Fruit fly (Drosophila melanogaster) whole organism, embryonic: ENCODE results near the gene mtTFB2.

Experiments
- Aef1 ChIP-seq: fragments of 200-800 bp; sonication (Bioruptor generic); IDR thresholded peaks from 3 replicates; pipeline ENCODE4 v1.3.6; 2022; ENCODE audit warnings: missing biosample characterization, missing genetic modification characterization
- Bdp1 ChIP-seq: fragments of 200-800 bp; sonication (Bioruptor generic); optimal IDR thresholded peaks from 3 replicates; lab custom pipeline; 2016; ENCODE audit warnings: missing biosample characterization, missing genetic modification characterization
- CG1024 ChIP-seq: fragments of 200-800 bp; sonication (Bioruptor generic); IDR thresholded peaks from 2 replicates; pipeline ENCODE4 v1.3.6; 2022; ENCODE audit warnings: missing biosample characterization, missing genetic modification characterization
- CG10543 ChIP-seq: fragments of 200-800 bp; sonication (Bioruptor generic); optimal IDR thresholded peaks from 3 replicates; lab custom pipeline; 2017; ENCODE audit warnings: missing biosample characterization, mild to moderate bottlenecking, missing genetic modification characterization, moderate library complexity
- CG13296 ChIP-seq: fragments of 200-800 bp; sonication (Bioruptor generic); optimal IDR thresholded peaks from 3 replicates; lab custom pipeline; 2018; ENCODE audit warnings: missing biosample characterization, mild to moderate bottlenecking, missing genetic modification characterization
- CG14965 ChIP-seq: fragments of 200-800 bp; sonication (Bioruptor generic); optimal IDR thresholded peaks from 2 replicates; lab custom pipeline; 2016; ENCODE audit warnings: missing biosample characterization, missing genetic modification characterization, borderline replicate concordance
- CG15479 ChIP-seq: fragments of 200-800 bp; sonication (Bioruptor generic); optimal IDR thresholded peaks from 3 replicates; lab custom pipeline; 2019; ENCODE audit warnings: missing biosample characterization, mild to moderate bottlenecking, missing genetic modification characterization, moderate library complexity
- CG3065 ChIP-seq: fragments of 200-800 bp; sonication (Bioruptor generic); optimal IDR thresholded peaks from 2 replicates; lab custom pipeline; 2016; ENCODE audit warnings: missing biosample characterization, missing genetic modification characterization
- CG3281 ChIP-seq: fragments of 200-800 bp; sonication (Bioruptor generic); optimal IDR thresholded peaks from 3 replicates; lab custom pipeline; 2017; ENCODE audit warnings: missing biosample characterization, mild to moderate bottlenecking, missing genetic modification characterization
- CG4404 ChIP-seq: fragments of 200-800 bp; sonication (Bioruptor generic); IDR thresholded peaks from 2 replicates; pipeline ENCODE4 v1.3.6; 2022; ENCODE audit warnings: missing biosample characterization, missing genetic modification characterization
- CG4424 ChIP-seq: fragments of 200-800 bp; sonication (Bioruptor generic); optimal IDR thresholded peaks from 3 replicates; lab custom pipeline; 2016; ENCODE audit warnings: missing biosample characterization, missing genetic modification characterization
- CG4707 ChIP-seq: fragments of 200-800 bp; sonication (Bioruptor generic); optimal IDR thresholded peaks from 2 replicates; lab custom pipeline; 2018; ENCODE audit warnings: missing biosample characterization, mild to moderate bottlenecking, missing genetic modification characterization, moderate library complexity
- CG7357 ChIP-seq: fragments of 200-800 bp; sonication (Bioruptor generic); IDR thresholded peaks from 3 replicates; pipeline ENCODE4 v1.3.6; 2022; ENCODE audit warnings: missing biosample characterization, missing genetic modification characterization
- CG7372 ChIP-seq: fragments of 200-800 bp; sonication (Bioruptor generic); IDR thresholded peaks from 2 replicates; pipeline ENCODE4 v1.3.6; 2022; ENCODE audit warnings: missing biosample characterization, missing genetic modification characterization
- CG7786 ChIP-seq: fragments of 200-800 bp; sonication (Bioruptor generic); optimal IDR thresholded peaks from 2 replicates; lab custom pipeline; 2016; ENCODE audit warnings: missing biosample characterization, missing genetic modification characterization
- CG8478 ChIP-seq: fragments of >200 bp; optimal IDR thresholded peaks from 2 replicates; lab custom pipeline; 2018
- Drgx ChIP-seq: fragments of 200-800 bp; sonication (Bioruptor generic); IDR thresholded peaks from 2 replicates; pipeline ENCODE4 v1.3.6; 2022; ENCODE audit warnings: missing biosample characterization, missing genetic modification characterization
- Gug ChIP-seq: fragments of 200-800 bp; sonication (Bioruptor generic); IDR thresholded peaks from 4 replicates; pipeline ENCODE4 v1.3.6; 2022; ENCODE audit warnings: missing biosample characterization, missing genetic modification characterization
- HHEX ChIP-seq: fragments of 200-800 bp; sonication (Bioruptor generic); optimal IDR thresholded peaks from 3 replicates; lab custom pipeline; 2017; ENCODE audit warnings: missing biosample characterization, mild to moderate bottlenecking, missing genetic modification characterization, missing genetic modification reagents
- Hand ChIP-seq: fragments of 200-800 bp; sonication (Bioruptor generic); optimal IDR thresholded peaks from 2 replicates; lab custom pipeline; 2017; ENCODE audit warnings: mild to moderate bottlenecking, missing biosample characterization, missing genetic modification reagents, missing genetic modification characterization
- Hmr ChIP-seq: fragments of 200-800 bp; sonication (Bioruptor generic); optimal IDR thresholded peaks from 3 replicates; lab custom pipeline; 2017; ENCODE audit warnings: mild to moderate bottlenecking, missing biosample characterization, missing genetic modification reagents, missing genetic modification characterization
- Hmx ChIP-seq: fragments of 200-800 bp; sonication (Bioruptor generic); optimal IDR thresholded peaks from 2 replicates; lab custom pipeline; 2016; ENCODE audit warnings: missing biosample characterization, missing genetic modification characterization
- Hr78 ChIP-seq, 2 experiments: fragments of 200-800 bp in 1 of 2; fragments of >200 bp in 1 of 2; sonication (Bioruptor generic) in 1 of 2; optimal IDR thresholded peaks; 2 replicates each; lab custom pipeline; 2017 to 2019; ENCODE audit warnings: missing biosample characterization in 2 of 2, missing genetic modification characterization in 2 of 2, mild to moderate bottlenecking in 1 of 2, moderate library complexity in 1 of 2
- MTF-1 ChIP-seq: fragments of 200-800 bp; sonication (Bioruptor generic); optimal IDR thresholded peaks from 2 replicates; lab custom pipeline; 2018; ENCODE audit warnings: missing biosample characterization, mild to moderate bottlenecking, missing genetic modification characterization, borderline replicate concordance
- NfI ChIP-seq: fragments of 200-800 bp; sonication (Bioruptor generic); optimal IDR thresholded peaks from 3 replicates; lab custom pipeline; 2018; ENCODE audit warnings: missing biosample characterization, mild to moderate bottlenecking, missing genetic modification characterization, moderate library complexity
- Oli ChIP-seq: fragments of 200-800 bp; sonication (Bioruptor generic); optimal IDR thresholded peaks from 2 replicates; lab custom pipeline; 2018; ENCODE audit warnings: missing biosample characterization, mild to moderate bottlenecking, missing genetic modification characterization, moderate library complexity
- Sox100B ChIP-seq: fragments of 200-800 bp; sonication (Bioruptor generic); optimal IDR thresholded peaks from 3 replicates; lab custom pipeline; 2018; ENCODE audit warnings: missing biosample characterization, mild to moderate bottlenecking, missing genetic modification characterization
- Spps ChIP-seq: fragments of 200-800 bp; sonication (Bioruptor generic); optimal IDR thresholded peaks from 2 replicates; lab custom pipeline; 2018; ENCODE audit warnings: missing biosample characterization, mild to moderate bottlenecking, missing genetic modification characterization
- TFAM ChIP-seq: fragments of 200-800 bp; sonication (Bioruptor generic); optimal IDR thresholded peaks from 2 replicates; lab custom pipeline; 2017; ENCODE audit warnings: missing biosample characterization, missing genetic modification characterization, inconsistent platforms
- Tbp ChIP-seq: fragments of >200 bp; optimal IDR thresholded peaks from 2 replicates; lab custom pipeline; 2018; ENCODE audit warnings: missing biosample characterization, missing genetic modification characterization
- Usf ChIP-seq: fragments of 200-800 bp; sonication (Bioruptor generic); optimal IDR thresholded peaks from 2 replicates; lab custom pipeline; 2017; ENCODE audit warnings: missing genotype, missing biosample characterization, missing genetic modification characterization
- ab ChIP-seq: fragments of 200-800 bp; sonication (Bioruptor generic); optimal IDR thresholded peaks from 2 replicates; lab custom pipeline; 2016; ENCODE audit warnings: missing biosample characterization, missing genetic modification characterization
- ara ChIP-seq: fragments of 200-800 bp; sonication (Bioruptor generic); IDR thresholded peaks from 2 replicates; pipeline ENCODE4 v1.3.6; 2022; ENCODE audit warnings: missing biosample characterization, missing genetic modification characterization
- corto ChIP-seq: fragments of 200-800 bp; sonication (Bioruptor generic); optimal IDR thresholded peaks from 2 replicates; lab custom pipeline; 2016; ENCODE audit warnings: missing biosample characterization, mild to moderate bottlenecking, missing genetic modification characterization, moderate library complexity
- dan ChIP-seq: fragments of 200-800 bp; sonication (Bioruptor generic); IDR thresholded peaks from 2 replicates; pipeline ENCODE4 v1.3.6; 2022; ENCODE audit warnings: missing biosample characterization, missing genetic modification characterization
- ham ChIP-seq: fragments of 200-800 bp; sonication (Bioruptor generic); IDR thresholded peaks from 2 replicates; pipeline ENCODE4 v1.3.6; 2022; ENCODE audit warnings: missing biosample characterization, missing genetic modification characterization
- hbn ChIP-seq: fragments of 200-800 bp; sonication (Bioruptor generic); IDR thresholded peaks from 2 replicates; pipeline ENCODE4 v1.3.6; 2022; ENCODE audit warnings: missing biosample characterization, missing genetic modification characterization; ENCODE audit not compliant: partially characterized antibody
- ken ChIP-seq: fragments of 200-800 bp; sonication (Bioruptor generic); IDR thresholded peaks from 3 replicates; pipeline ENCODE4 v1.3.6; 2022; ENCODE audit warnings: missing biosample characterization, missing genetic modification characterization
- lbe ChIP-seq: fragments of 200-800 bp; sonication (Bioruptor generic); optimal IDR thresholded peaks from 2 replicates; lab custom pipeline; 2016; ENCODE audit warnings: missing biosample characterization, mild to moderate bottlenecking, missing genetic modification characterization
- nau ChIP-seq: fragments of 200-800 bp; sonication (Bioruptor generic); optimal IDR thresholded peaks from 3 replicates; lab custom pipeline; 2017; ENCODE audit warnings: missing biosample characterization, mild to moderate bottlenecking, missing genetic modification characterization, missing genetic modification reagents
- nerfin-1 ChIP-seq: fragments of 200-800 bp; sonication (Bioruptor generic); optimal IDR thresholded peaks from 3 replicates; lab custom pipeline; 2019; ENCODE audit warnings: missing biosample characterization, mild to moderate bottlenecking, missing genetic modification characterization, moderate library complexity
- nom ChIP-seq: fragments of 200-800 bp; sonication (Bioruptor generic); optimal IDR thresholded peaks from 2 replicates; lab custom pipeline; 2017; ENCODE audit warnings: missing biosample characterization, missing genetic modification characterization, mild to moderate bottlenecking, moderate library complexity, missing genetic modification reagents
- otp ChIP-seq: fragments of 200-800 bp; sonication (Bioruptor generic); IDR thresholded peaks from 3 replicates; pipeline ENCODE4, ENCODE4 v1.3.6; 2022; ENCODE audit warnings: missing biosample characterization, missing genetic modification characterization
- pan ChIP-seq, 4 experiments: fragments of >200 bp in 3 of 4; fragments of 200-800 bp in 1 of 4; sonication (Bioruptor generic) in 1 of 4; optimal IDR thresholded peaks in 3 of 4; IDR thresholded peaks in 1 of 4; 2 replicates each; pipeline versions ENCODE4 v1.3.6 to Lab custom; 2017 to 2022; ENCODE audit warnings: missing biosample characterization in 2 of 4, missing genetic modification characterization in 2 of 4, mixed read lengths in 1 of 4
- phol ChIP-seq: fragments of 200-800 bp; sonication (Bioruptor generic); optimal IDR thresholded peaks from 3 replicates; lab custom pipeline; 2018; ENCODE audit warnings: missing biosample characterization, mild to moderate bottlenecking, missing genetic modification characterization, moderate library complexity
- tio ChIP-seq: fragments of 200-800 bp; sonication (Bioruptor generic); optimal IDR thresholded peaks from 2 replicates; lab custom pipeline; 2017; ENCODE audit warnings: missing biosample characterization, missing genetic modification characterization, inconsistent platforms
- unc-4 ChIP-seq: fragments of 200-800 bp; sonication (Bioruptor generic); IDR thresholded peaks from 2 replicates; pipeline ENCODE4 v1.3.6; 2022; ENCODE audit warnings: missing biosample characterization, missing genetic modification characterization; ENCODE audit not compliant: partially characterized antibody
- usp ChIP-seq: fragments of >200 bp; optimal IDR thresholded peaks from 2 replicates; lab custom pipeline; 2017; ENCODE audit warnings: missing biosample characterization, missing genetic modification characterization

Gene mtTFB2

dm6 chr3R:10042664-10043372 is 2.6 kb upstream of the mtTFB2 start, which contains the start of the genes Mical and CG3909 (continued):
- TF ChIP-seq ham (GFP tag; lab: Robert Waterston, UW), result peak; percentile 46; the same call in 1 of the 2 replicates
- peak; percentile 47 for TF ChIP-seq corto (GFP tag; lab: Kevin White, UChicago)
- TF ChIP-seq Hmx (GFP tag; lab: Kevin White, UChicago), result no peak
- TF ChIP-seq Hand (GFP tag; lab: Kevin White, UChicago), result peak; percentile 60
- TF ChIP-seq CG4404 (GFP tag; lab: Robert Waterston, UW), result peak; percentile 52; the same call in 1 of the 2 replicates
- TF ChIP-seq Bdp1 (GFP tag; lab: Kevin White, UChicago), result no peak
- TF ChIP-seq tio (GFP tag; lab: Kevin White, UChicago), result peak; percentile 67
- TF ChIP-seq CG7357 (GFP tag; lab: Robert Waterston, UW), result peak; percentile 62; the same call in 2 of the 3 replicates
- TF ChIP-seq nom (GFP tag; lab: Kevin White, UChicago), result peak; percentile 49
- peak; percentile 92 for TF ChIP-seq phol (tag; lab: Kevin White, UChicago)
- peak; percentile 21; the same call in 1 of the 2 replicates for TF ChIP-seq hbn (GFP tag; lab: Robert Waterston, UW)
- peak; percentile 80 for TF ChIP-seq Drgx (GFP tag; lab: Robert Waterston, UW)
- TF ChIP-seq usp (GFP tag; lab: Kevin White, UChicago), result no peak
- peak; percentile 70 for TF ChIP-seq CG3281 (GFP tag; lab: Kevin White, UChicago)
- TF ChIP-seq CG10543 (GFP tag; lab: Kevin White, UChicago), result peak; percentile 48
- TF ChIP-seq CG13296 (GFP tag; lab: Kevin White, UChicago), result peak; percentile 88
- peak in 1 of 2 experiments; percentile 59 for TF ChIP-seq Hr78 (GFP tag; optimal IDR thresholded peaks at IDR 0.05; lab: Kevin White, UChicago)
- TF ChIP-seq dan (GFP tag; lab: Robert Waterston, UW), result no peak
- TF ChIP-seq CG8478 (lab: Kevin White, UChicago), result no peak
- peak; percentile 59; the same call in 1 of the 2 replicates for TF ChIP-seq ara (GFP tag; lab: Robert Waterston, UW)
- TF ChIP-seq ken (GFP tag; lab: Robert Waterston, UW), result peak; percentile 84
- no peak for TF ChIP-seq CG14965 (GFP tag; lab: Kevin White, UChicago)
- peak; percentile 63 for TF ChIP-seq HHEX
- TF ChIP-seq Sox100B (GFP tag; lab: Kevin White, UChicago), result peak; percentile 83
- TF ChIP-seq pan (optimal IDR thresholded peaks at IDR 0.05; lab: Kevin White, UChicago), result no peak
- TF ChIP-seq pan (GFP tag; optimal IDR thresholded peaks at IDR 0.05 in 1 of 2, IDR thresholded peaks at IDR 0.05 in 1 of 2), result peak in 1 of 2 experiments; percentile 95
- TF ChIP-seq unc-4 (GFP tag; lab: Robert Waterston, UW), result no peak; the same call in 1 of the 2 replicates
- peak; percentile 69 for TF ChIP-seq nerfin-1 (tag; lab: Kevin White, UChicago)
- TF ChIP-seq Hmr (GFP tag; lab: Kevin White, UChicago), result peak; percentile 87
- TF ChIP-seq CG4424, result peak; percentile 72
- TF ChIP-seq NfI (GFP tag; lab: Kevin White, UChicago), result peak; percentile 75
- peak; percentile 17 for TF ChIP-seq CG7786 (GFP tag; lab: Kevin White, UChicago)
- no peak for TF ChIP-seq TFAM (GFP tag; lab: Kevin White, UChicago)
- TF ChIP-seq Aef1 (GFP tag; lab: Robert Waterston, UW), result peak; percentile 84
- peak; percentile 76 for TF ChIP-seq CG1024 (GFP tag; lab: Robert Waterston, UW)
- TF ChIP-seq otp, result peak; percentile 87
- peak; percentile 59 for TF ChIP-seq CG4707 (GFP tag; lab: Kevin White, UChicago)
- peak; percentile 20 for TF ChIP-seq nau (GFP tag; lab: Kevin White, UChicago)
- TF ChIP-seq Usf, result peak; percentile 46
- peak; percentile 84 for TF ChIP-seq MTF-1 (GFP tag; lab: Kevin White, UChicago)
- peak; percentile 38 for TF ChIP-seq CG3065 (GFP tag; lab: Kevin White, UChicago)
- no peak for TF ChIP-seq ab (GFP tag; lab: Kevin White, UChicago)
- peak; percentile 89 for TF ChIP-seq CG7372 (GFP tag; lab: Robert Waterston, UW)
- TF ChIP-seq Spps (tag; lab: Kevin White, UChicago), result peak; percentile 37
- TF ChIP-seq lbe (GFP tag; lab: Kevin White, UChicago), result peak; percentile 14
- TF ChIP-seq Oli (tag; lab: Kevin White, UChicago), result peak; percentile 74
- TF ChIP-seq Gug (GFP tag; lab: Robert Waterston, UW), result peak; percentile 77; the same call in 3 of the 4 replicates
- no peak for TF ChIP-seq CG15479
- no peak for TF ChIP-seq Tbp (GFP tag; lab: Kevin White, UChicago)
